Fruit fly (Drosophila melanogaster) whole organism, prepupa: Measurements from ENCODE around the gene Sap30.

Experiments used
- CG10631 ChIP-seq: fragments of 200-800 bp; sonication (Bioruptor generic); optimal IDR thresholded peaks from 2 replicates; lab custom pipeline; 2016; ENCODE audit warnings: missing biosample characterization, missing genetic modification characterization
- CG10669 ChIP-seq: fragments of 200-800 bp; sonication (Bioruptor generic); optimal IDR thresholded peaks from 3 replicates; lab custom pipeline; 2018; ENCODE audit warnings: missing biosample characterization, mild to moderate bottlenecking, missing genetic modification characterization, moderate library complexity
- CG11294 ChIP-seq: fragments of 200-800 bp; sonication (Bioruptor generic); IDR thresholded peaks from 2 replicates; pipeline ENCODE4 v1.3.6; 2022; ENCODE audit warnings: missing biosample characterization, missing genetic modification characterization
- CG11762 ChIP-seq: fragments of 200-800 bp; sonication (Bioruptor generic); optimal IDR thresholded peaks from 3 replicates; lab custom pipeline; 2016; ENCODE audit warnings: missing biosample characterization, missing genetic modification characterization; ENCODE audit not compliant: insufficient read depth
- CG11902 ChIP-seq: fragments of 200-800 bp; sonication (Bioruptor generic); optimal IDR thresholded peaks from 3 replicates; lab custom pipeline; 2016; ENCODE audit warnings: missing biosample characterization, missing genetic modification characterization
- CG16779 ChIP-seq: fragments of 200-800 bp; sonication (Bioruptor generic); optimal IDR thresholded peaks from 3 replicates; lab custom pipeline; 2017; ENCODE audit warnings: missing biosample characterization, mild to moderate bottlenecking, missing genetic modification characterization
- CG3032 ChIP-seq: fragments of 200-800 bp; optimal IDR thresholded peaks from 2 replicates; lab custom pipeline; 2019; ENCODE audit warnings: missing biosample characterization, mild to moderate bottlenecking, missing genetic modification characterization, moderate library complexity
- CG31627 ChIP-seq: fragments of 200-800 bp; sonication (Bioruptor generic); optimal IDR thresholded peaks from 3 replicates; lab custom pipeline; 2016; ENCODE audit warnings: missing biosample characterization, missing genetic modification characterization
- CG32006 ChIP-seq: fragments of 200-800 bp; sonication (Bioruptor generic); optimal IDR thresholded peaks from 3 replicates; lab custom pipeline; 2017; ENCODE audit warnings: missing biosample characterization, mild to moderate bottlenecking, missing genetic modification characterization
- CG34406 ChIP-seq: fragments of 200-800 bp; sonication (Bioruptor generic); optimal IDR thresholded peaks from 3 replicates; lab custom pipeline; 2016; ENCODE audit warnings: missing biosample characterization, missing genetic modification characterization
- CG3919 ChIP-seq: fragments of 200-800 bp; sonication (Bioruptor generic); optimal IDR thresholded peaks from 3 replicates; lab custom pipeline; 2016; ENCODE audit warnings: missing biosample characterization, missing genetic modification characterization
- CG6163 ChIP-seq: fragments of 200-800 bp; sonication (Bioruptor generic); IDR thresholded peaks from 3 replicates; pipeline ENCODE4 v1.3.6; 2022; ENCODE audit warnings: missing biosample characterization, missing genetic modification characterization
- CG6276 ChIP-seq: fragments of 200-800 bp; sonication (Bioruptor generic); optimal IDR thresholded peaks from 2 replicates; lab custom pipeline; 2017; ENCODE audit warnings: missing biosample characterization, mild to moderate bottlenecking, missing genetic modification characterization
- CG6792 ChIP-seq: fragments of 200-800 bp; sonication (Bioruptor generic); optimal IDR thresholded peaks from 3 replicates; lab custom pipeline; 2016; ENCODE audit warnings: missing biosample characterization, missing genetic modification characterization
- CG6808 ChIP-seq: fragments of 200-800 bp; sonication (Bioruptor generic); optimal IDR thresholded peaks from 3 replicates; lab custom pipeline; 2017; ENCODE audit warnings: missing biosample characterization, missing genetic modification characterization, mild to moderate bottlenecking, moderate library complexity, missing genetic modification reagents
- CG6854 ChIP-seq: fragments of 200-800 bp; sonication (Bioruptor generic); optimal IDR thresholded peaks from 2 replicates; lab custom pipeline; 2017; ENCODE audit warnings: missing biosample characterization, mild to moderate bottlenecking, missing genetic modification characterization
- CG7368 ChIP-seq: fragments of 200-800 bp; sonication (Bioruptor generic); optimal IDR thresholded peaks from 3 replicates; lab custom pipeline; 2016; ENCODE audit warnings: missing biosample characterization, missing genetic modification characterization
- CG8319 ChIP-seq: fragments of 200-800 bp; sonication (Bioruptor generic); optimal IDR thresholded peaks from 3 replicates; lab custom pipeline; 2016; ENCODE audit warnings: missing biosample characterization, missing genetic modification characterization
- CG8632 ChIP-seq: fragments of 200-800 bp; sonication (Bioruptor generic); optimal IDR thresholded peaks from 3 replicates; lab custom pipeline; 2016; ENCODE audit warnings: missing biosample characterization, missing genetic modification characterization
- CG9139 ChIP-seq: fragments of 200-800 bp; sonication (Bioruptor generic); optimal IDR thresholded peaks from 3 replicates; lab custom pipeline; 2017; ENCODE audit warnings: missing biosample characterization, mild to moderate bottlenecking, missing genetic modification characterization
- Eip75B ChIP-seq: fragments of 200-800 bp; sonication (Bioruptor generic); optimal IDR thresholded peaks from 3 replicates; lab custom pipeline; 2016; ENCODE audit warnings: missing biosample characterization, missing genetic modification characterization
- Eip78C ChIP-seq: fragments of 200-800 bp; sonication (Bioruptor generic); peaks from one replicate; lab custom pipeline; 2016; ENCODE audit warnings: missing biosample characterization, missing genetic modification characterization
- Eip93F ChIP-seq: fragments of 200-800 bp; sonication (Bioruptor generic); optimal IDR thresholded peaks from 2 replicates; lab custom pipeline; 2016; ENCODE audit warnings: missing biosample characterization, mild to moderate bottlenecking, missing genetic modification characterization
- Ets96B ChIP-seq: fragments of 200-800 bp; optimal IDR thresholded peaks from 2 replicates; lab custom pipeline; 2019; ENCODE audit warnings: missing biosample characterization, mild to moderate bottlenecking, missing genetic modification characterization, moderate library complexity
- Gug ChIP-seq: fragments of 200-800 bp; sonication (Bioruptor generic); IDR thresholded peaks from 2 replicates; pipeline ENCODE4 v1.3.6; 2022; ENCODE audit warnings: missing biosample characterization, missing genetic modification characterization
- Hr39 ChIP-seq: fragments of 200-800 bp; sonication (Bioruptor generic); optimal IDR thresholded peaks from 2 replicates; lab custom pipeline; 2016; ENCODE audit warnings: missing biosample characterization, missing genetic modification characterization
- Hr4 ChIP-seq: fragments of 200-800 bp; sonication (Bioruptor generic); optimal IDR thresholded peaks from 3 replicates; lab custom pipeline; 2016; ENCODE audit warnings: missing biosample characterization, missing genetic modification characterization
- Lpt ChIP-seq: fragments of 200-800 bp; sonication (Bioruptor generic); optimal IDR thresholded peaks from 3 replicates; lab custom pipeline; 2016; ENCODE audit warnings: missing biosample characterization, missing genetic modification characterization
- Met ChIP-seq: fragments of 200-800 bp; sonication (Bioruptor generic); optimal IDR thresholded peaks from 3 replicates; lab custom pipeline; 2016; ENCODE audit warnings: missing biosample characterization, missing genetic modification characterization
- OdsH ChIP-seq: fragments of 200-800 bp; sonication (Bioruptor generic); optimal IDR thresholded peaks from 3 replicates; lab custom pipeline; 2016; ENCODE audit warnings: missing biosample characterization, missing genetic modification characterization
- Smox ChIP-seq: fragments of 200-800 bp; sonication (Bioruptor generic); optimal IDR thresholded peaks from 3 replicates; lab custom pipeline; 2016; ENCODE audit warnings: missing biosample characterization, missing genetic modification characterization
- Sox102F ChIP-seq: fragments of 200-800 bp; sonication (Bioruptor generic); optimal IDR thresholded peaks from 2 replicates; lab custom pipeline; 2016; ENCODE audit warnings: missing biosample characterization, mild to moderate bottlenecking, missing genetic modification characterization
- Sox14 ChIP-seq: fragments of 200-800 bp; sonication (Bioruptor generic); optimal IDR thresholded peaks from 3 replicates; lab custom pipeline; 2016; ENCODE audit warnings: missing biosample characterization, missing genetic modification characterization
- Sox15 ChIP-seq: fragments of 200-800 bp; sonication (Bioruptor generic); optimal IDR thresholded peaks from 3 replicates; lab custom pipeline; 2016; ENCODE audit warnings: missing biosample characterization, missing genetic modification characterization
- achi ChIP-seq: fragments of 200-800 bp; sonication (Bioruptor generic); optimal IDR thresholded peaks from 3 replicates; lab custom pipeline; 2016; ENCODE audit warnings: missing biosample characterization, missing genetic modification characterization
- acj6 ChIP-seq: fragments of 200-800 bp; sonication (Bioruptor generic); optimal IDR thresholded peaks from 3 replicates; lab custom pipeline; 2016; ENCODE audit warnings: missing biosample characterization, missing genetic modification characterization
- cyc ChIP-seq: fragments of 200-800 bp; sonication (Bioruptor generic); optimal IDR thresholded peaks from 3 replicates; lab custom pipeline; 2016; ENCODE audit warnings: missing biosample characterization, missing genetic modification characterization
- dac ChIP-seq: fragments of 200-800 bp; sonication (Bioruptor generic); optimal IDR thresholded peaks from 2 replicates; lab custom pipeline; 2017; ENCODE audit warnings: missing biosample characterization, mild to moderate bottlenecking, missing genetic modification characterization
- dsx ChIP-seq: fragments of 200-800 bp; optimal IDR thresholded peaks from 3 replicates; lab custom pipeline; 2019; ENCODE audit warnings: missing biosample characterization, mild to moderate bottlenecking, missing genetic modification characterization, moderate library complexity; ENCODE audit not compliant: poor library complexity, severe bottlenecking
- esn ChIP-seq: fragments of 200-800 bp; sonication (Bioruptor generic); optimal IDR thresholded peaks from 2 replicates; lab custom pipeline; 2016; ENCODE audit warnings: missing biosample characterization, mild to moderate bottlenecking, missing genetic modification characterization, moderate library complexity
- fd85E ChIP-seq: fragments of 200-800 bp; sonication (Bioruptor generic); optimal IDR thresholded peaks from 3 replicates; lab custom pipeline; 2016; ENCODE audit warnings: missing biosample characterization, missing genetic modification characterization
- lz ChIP-seq: fragments of 200-800 bp; sonication (Bioruptor generic); optimal IDR thresholded peaks from 3 replicates; lab custom pipeline; 2016; ENCODE audit warnings: missing biosample characterization, missing genetic modification characterization
- net ChIP-seq: fragments of 200-800 bp; sonication (Bioruptor generic); optimal IDR thresholded peaks from 3 replicates; lab custom pipeline; 2016; ENCODE audit warnings: missing biosample characterization, missing genetic modification characterization
- pdm3 ChIP-seq: fragments of 200-800 bp; sonication (Bioruptor generic); optimal IDR thresholded peaks from 3 replicates; lab custom pipeline; 2016; ENCODE audit warnings: missing biosample characterization, missing genetic modification characterization
- salr ChIP-seq, 2 experiments: fragments of 200-800 bp; sonication (Bioruptor generic); optimal IDR thresholded peaks; 3 replicates each; lab custom pipeline; 2016 to 2018; ENCODE audit warnings: missing biosample characterization in 2 of 2, missing genetic modification characterization in 2 of 2, mild to moderate bottlenecking in 1 of 2
- spab ChIP-seq: fragments of 200-800 bp; sonication (Bioruptor generic); optimal IDR thresholded peaks from 2 replicates; lab custom pipeline; 2017; ENCODE audit warnings: missing biosample characterization, mild to moderate bottlenecking, missing genetic modification characterization, missing genetic modification reagents
- ss ChIP-seq, 2 experiments: fragments of 200-800 bp; sonication (Bioruptor generic); optimal IDR thresholded peaks; 2 replicates in 1 of 2; 3 replicates in 1 of 2; lab custom pipeline; 2017 to 2018; ENCODE audit warnings: mild to moderate bottlenecking in 2 of 2, missing biosample characterization in 2 of 2, missing genetic modification characterization in 2 of 2, moderate library complexity in 1 of 2
- svp ChIP-seq: fragments of 200-800 bp; sonication (Bioruptor generic); peaks from one replicate; lab custom pipeline; 2016; ENCODE audit warnings: missing biosample characterization, missing genetic modification characterization
- vri ChIP-seq: fragments of 200-800 bp; sonication (Bioruptor generic); optimal IDR thresholded peaks from 3 replicates; lab custom pipeline; 2016; ENCODE audit warnings: missing biosample characterization, mild to moderate bottlenecking, missing genetic modification characterization

Gene Sap30

dm6 chrX:16821216-16821615 lies 34.1 kb downstream of the Sap30 start (continued):
- no peak for TF ChIP-seq ss (GFP tag; optimal IDR thresholded peaks at IDR 0.05; lab: Kevin White, UChicago)
- TF ChIP-seq Smox (GFP tag; lab: Kevin White, UChicago), result no peak
- no peak for TF ChIP-seq Ets96B (tag; lab: Kevin White, UChicago)
- no peak for TF ChIP-seq salr (GFP tag; optimal IDR thresholded peaks at IDR 0.05; lab: Kevin White, UChicago)
- peak; percentile 51 for TF ChIP-seq CG6276 (GFP tag; lab: Kevin White, UChicago)
- no peak for TF ChIP-seq CG31627 (GFP tag; lab: Kevin White, UChicago)
- TF ChIP-seq net, result peak; percentile 12
- no peak for TF ChIP-seq CG3032 (tag; lab: Kevin White, UChicago)
- TF ChIP-seq CG11762, result peak; percentile 10
- peak; percentile 78 for TF ChIP-seq Eip78C (GFP tag; lab: Kevin White, UChicago)
- TF ChIP-seq Met (GFP tag; lab: Kevin White, UChicago), result no peak
- TF ChIP-seq CG11902 (GFP tag; lab: Kevin White, UChicago), result no peak
- no peak for TF ChIP-seq CG3919 (GFP tag; lab: Kevin White, UChicago)
- TF ChIP-seq cyc (GFP tag; lab: Kevin White, UChicago), result no peak
- peak; percentile 10 for TF ChIP-seq achi
- no peak for TF ChIP-seq spab (GFP tag; lab: Kevin White, UChicago)
- TF ChIP-seq CG6808 (GFP tag; lab: Kevin White, UChicago), result no peak
- no peak for TF ChIP-seq CG6792 (GFP tag; lab: Kevin White, UChicago)
- TF ChIP-seq CG10669, result peak; percentile 5
- no peak for TF ChIP-seq Gug
- TF ChIP-seq OdsH (GFP tag; lab: Kevin White, UChicago), result peak; percentile 31
- TF ChIP-seq Hr39, result no peak
- TF ChIP-seq Sox102F, result no peak
- TF ChIP-seq CG6163 (GFP tag; lab: Robert Waterston, UW), result 0 out of 3 replicates have a peak, but pooled peaks have one; percentile 40
- no peak for TF ChIP-seq Sox15 (GFP tag; lab: Kevin White, UChicago)
- TF ChIP-seq CG9139, result no peak
- peak; percentile 5 for TF ChIP-seq CG10631
- TF ChIP-seq, all 60 proteins: peak for 18

DNA sequence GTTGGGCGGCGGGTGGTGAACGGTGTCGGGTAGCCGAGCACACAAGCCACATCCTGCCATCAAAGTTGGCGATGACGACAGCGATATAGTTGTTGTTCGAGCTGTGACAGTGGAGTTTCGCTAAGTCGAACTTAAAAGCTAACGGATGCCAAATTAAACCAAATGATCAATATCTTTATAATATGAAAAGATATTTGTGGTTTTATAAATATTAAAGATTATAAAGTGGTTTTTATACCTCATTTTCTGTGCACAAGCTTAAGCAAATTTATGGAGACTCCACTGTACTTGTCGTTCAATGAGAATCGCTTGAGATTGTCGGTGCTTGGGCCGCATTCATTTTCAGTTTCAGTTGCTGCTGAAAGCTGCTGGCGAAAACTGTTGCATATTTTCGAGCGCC lies 35.0 kb downstream of the Sap30 start:
- TF ChIP-seq achi (peak; percentile 79), acj6 (GFP tag; lab: Kevin White, UChicago) (peak; percentile 81), CG3032 (tag; lab: Kevin White, UChicago) (peak; percentile 64), spab (GFP tag; lab: Kevin White, UChicago) (peak; percentile 61), salr (GFP tag; optimal IDR thresholded peaks at IDR 0.05; lab: Kevin White, UChicago) (peak; percentile 22 to 51), fd85E (GFP tag; lab: Kevin White, UChicago) (no peak), CG16779 (tag; lab: Kevin White, UChicago) (peak; percentile 31), esn (GFP tag; lab: Kevin White, UChicago) (peak; percentile 65), dac (GFP tag; lab: Kevin White, UChicago) (peak; percentile 54), CG34406 (GFP tag; lab: Kevin White, UChicago) (peak; percentile 69), Eip75B (GFP tag; lab: Kevin White, UChicago) (peak; percentile 47), CG6854 (no peak), Smox (GFP tag; lab: Kevin White, UChicago) (peak; percentile 60), CG8319 (GFP tag; lab: Kevin White, UChicago) (peak; percentile 54), Eip78C (GFP tag; lab: Kevin White, UChicago) (peak; percentile 92), lz (GFP tag; lab: Kevin White, UChicago) (peak; percentile 58), Eip93F (no peak), CG11294 (GFP tag; lab: Robert Waterston, UW) (peak; percentile 67), Lpt (GFP tag; lab: Kevin White, UChicago) (peak; percentile 75), Met (GFP tag; lab: Kevin White, UChicago) (peak; percentile 63), Sox102F (peak; percentile 47), CG7368 (GFP tag; lab: Kevin White, UChicago) (peak; percentile 49), Sox15 (GFP tag; lab: Kevin White, UChicago) (peak; percentile 34), dsx (GFP tag; lab: Kevin White, UChicago) (peak; percentile 73), CG11762 (peak; percentile 57), CG10669 (peak; percentile 65), Hr4 (peak; percentile 83), CG32006 (GFP tag; lab: Kevin White, UChicago) (peak; percentile 86), pdm3 (GFP tag; lab: Kevin White, UChicago) (peak; percentile 77), Sox14 (GFP tag; lab: Kevin White, UChicago) (peak; percentile 65), vri (GFP tag; lab: Kevin White, UChicago) (no peak), CG8632 (GFP tag; lab: Kevin White, UChicago) (peak; percentile 76), Gug (peak; percentile 86), svp (peak; percentile 56), CG6808 (GFP tag; lab: Kevin White, UChicago) (peak; percentile 57)
